Worm (Caenorhabditis elegans): Measurements from ENCODE around the gene chil-10.

- TF ChIP-seq F44E2.7 (GFP tag; IDR thresholded peaks at IDR 0.05) (no peak), lin-39 (tag; optimal IDR thresholded peaks at IDR 0.05) (no peak), nhr-237 (tag; optimal IDR thresholded peaks at IDR 0.05) (no peak), unc-62 (GFP tag; optimal IDR thresholded peaks at IDR 0.05 in 1 of 2) (no peak), unc-62 (tag; optimal IDR thresholded peaks at IDR 0.05) (no peak), ztf-11 (tag; optimal IDR thresholded peaks at IDR 0.05) (no peak), rbr-2 (tag; optimal IDR thresholded peaks at IDR 0.05) (no peak)
Measured at ce11 chrX:936013-936412, 21.7 kb upstream of the chil-10 start.
